Worm (Caenorhabditis elegans) whole organism, L2 larva: ENCODE data around the gene cyp-34A10.

Experiments used
- C34F6.9 ChIP-seq: fragments of 150-350 bp; optimal IDR thresholded peaks from 2 replicates; lab custom pipeline; 2014; ENCODE audit warnings: missing biosample characterization, missing genetic modification characterization
- F13H6.1 ChIP-seq: sonication (generic microtip); optimal IDR thresholded peaks from 2 replicates; lab custom pipeline; 2016; ENCODE audit warnings: missing genetic modification characterization, missing compliant biosample characterization
- R02D3.7 ChIP-seq: fragments of 150-350 bp; optimal IDR thresholded peaks from 2 replicates; lab custom pipeline; 2014; ENCODE audit warnings: missing biosample characterization, missing genetic modification characterization
- ZK546.5 ChIP-seq: sonication (generic microtip); optimal IDR thresholded peaks from 2 replicates; lab custom pipeline; 2017; ENCODE audit warnings: missing biosample characterization, missing genetic modification characterization
- aly-2 ChIP-seq: fragments of 150-350 bp; optimal IDR thresholded peaks from 2 replicates; lab custom pipeline; 2014; ENCODE audit warnings: missing biosample characterization, missing genetic modification characterization
- blmp-1 ChIP-seq: sonication (generic microtip); optimal IDR thresholded peaks from 2 replicates; lab custom pipeline; 2017; ENCODE audit warnings: missing genetic modification characterization, mild to moderate bottlenecking, missing compliant biosample characterization, antibody characterized with exemption, moderate library complexity; ENCODE audit not compliant: insufficient read depth
- ceh-16 ChIP-seq: fragments of 150-350 bp; optimal IDR thresholded peaks from 2 replicates; lab custom pipeline; 2014; ENCODE audit warnings: missing biosample characterization, missing genetic modification characterization
- ceh-82 ChIP-seq: fragments of 150-350 bp; optimal IDR thresholded peaks from 2 replicates; lab custom pipeline; 2014; ENCODE audit warnings: missing biosample characterization, missing genetic modification characterization
- crh-2 ChIP-seq: sonication (generic microtip); optimal IDR thresholded peaks from 2 replicates; lab custom pipeline; 2017; ENCODE audit warnings: missing biosample characterization, missing genetic modification characterization
- dmd-4 ChIP-seq: sonication (generic microtip); optimal IDR thresholded peaks from 2 replicates; lab custom pipeline; 2017; ENCODE audit warnings: missing biosample characterization, missing genetic modification characterization
- egl-27 ChIP-seq: sonication (generic microtip); optimal IDR thresholded peaks from 3 replicates; lab custom pipeline; 2017; ENCODE audit warnings: missing biosample characterization, missing genetic modification reagents, missing genetic modification characterization
- elt-1 ChIP-seq: fragments of 150-350 bp; optimal IDR thresholded peaks from 2 replicates; lab custom pipeline; 2014; ENCODE audit warnings: missing biosample characterization, missing genetic modification characterization
- fos-1 ChIP-seq: fragments of 150-350 bp; optimal IDR thresholded peaks from 2 replicates; lab custom pipeline; 2014; ENCODE audit warnings: missing biosample characterization, missing genetic modification characterization
- lin-11 ChIP-seq: fragments of 150-350 bp; sonication (generic microtip); optimal IDR thresholded peaks from 2 replicates; lab custom pipeline; 2014; ENCODE audit warnings: missing biosample characterization, missing genetic modification characterization, inconsistent platforms, mixed read lengths
- lsy-2 ChIP-seq, 2 experiments: fragments of 150-350 bp in 1 of 2; sonication (generic microtip) in 1 of 2; optimal IDR thresholded peaks; 2 replicates each; lab custom pipeline; 2014 to 2017; ENCODE audit warnings: missing biosample characterization in 2 of 2, missing genetic modification characterization in 2 of 2
- mab-5 ChIP-seq: fragments of 150-350 bp; optimal IDR thresholded peaks from 2 replicates; lab custom pipeline; 2014; ENCODE audit warnings: missing biosample characterization, missing genetic modification characterization
- nhr-10 ChIP-seq: sonication (generic microtip); optimal IDR thresholded peaks from 2 replicates; lab custom pipeline; 2017; ENCODE audit warnings: missing biosample characterization, missing genetic modification characterization
- nhr-11 ChIP-seq: fragments of 150-350 bp; optimal IDR thresholded peaks from 2 replicates; lab custom pipeline; 2014; ENCODE audit warnings: missing biosample characterization, missing genetic modification characterization
- nhr-12 ChIP-seq: fragments of 150-350 bp; optimal IDR thresholded peaks from 2 replicates; lab custom pipeline; 2014; ENCODE audit warnings: missing biosample characterization, missing genetic modification characterization
- nhr-21 ChIP-seq: fragments of 150-350 bp; optimal IDR thresholded peaks from 2 replicates; lab custom pipeline; 2014; ENCODE audit warnings: missing biosample characterization, missing genetic modification characterization
- nhr-237 ChIP-seq: fragments of 150-350 bp; optimal IDR thresholded peaks from 2 replicates; lab custom pipeline; 2014; ENCODE audit warnings: missing biosample characterization, missing genetic modification characterization
- nhr-25 ChIP-seq: fragments of 150-350 bp; sonication (generic microtip); optimal IDR thresholded peaks from 3 replicates; lab custom pipeline; 2014; ENCODE audit warnings: missing biosample characterization, missing genetic modification characterization
- peb-1 ChIP-seq: fragments of 150-350 bp; optimal IDR thresholded peaks from 2 replicates; lab custom pipeline; 2014; ENCODE audit warnings: missing biosample characterization, missing genetic modification characterization
- sma-3 ChIP-seq: sonication (generic microtip); optimal IDR thresholded peaks from 2 replicates; lab custom pipeline; 2016; ENCODE audit warnings: missing genetic modification reagents, missing genetic modification characterization, missing compliant biosample characterization
- sma-9 ChIP-seq, 2 experiments: fragments of 150-350 bp in 1 of 2; sonication (generic microtip) in 1 of 2; optimal IDR thresholded peaks; 2 replicates each; lab custom pipeline; 2014 to 2016; ENCODE audit warnings: missing genetic modification characterization in 2 of 2, mild to moderate bottlenecking in 1 of 2, missing biosample characterization in 1 of 2, missing compliant biosample characterization in 1 of 2, missing genetic modification reagents in 1 of 2, moderate library complexity in 1 of 2
- snpc-4 ChIP-seq: fragments of 150-350 bp; optimal IDR thresholded peaks from 2 replicates; lab custom pipeline; 2014; ENCODE audit warnings: missing biosample characterization, missing genetic modification characterization
- unc-39 ChIP-seq: fragments of 150-350 bp; optimal IDR thresholded peaks from 2 replicates; lab custom pipeline; 2014; ENCODE audit warnings: missing biosample characterization, missing genetic modification characterization
- ztf-11 ChIP-seq: sonication (generic microtip); optimal IDR thresholded peaks from 2 replicates; lab custom pipeline; 2017; ENCODE audit warnings: missing biosample characterization, missing genetic modification characterization
- ztf-4 ChIP-seq: fragments of 150-350 bp; optimal IDR thresholded peaks from 2 replicates; lab custom pipeline; 2014; ENCODE audit warnings: missing biosample characterization, missing genetic modification characterization

The cyp-34A10 gene

DNA sequence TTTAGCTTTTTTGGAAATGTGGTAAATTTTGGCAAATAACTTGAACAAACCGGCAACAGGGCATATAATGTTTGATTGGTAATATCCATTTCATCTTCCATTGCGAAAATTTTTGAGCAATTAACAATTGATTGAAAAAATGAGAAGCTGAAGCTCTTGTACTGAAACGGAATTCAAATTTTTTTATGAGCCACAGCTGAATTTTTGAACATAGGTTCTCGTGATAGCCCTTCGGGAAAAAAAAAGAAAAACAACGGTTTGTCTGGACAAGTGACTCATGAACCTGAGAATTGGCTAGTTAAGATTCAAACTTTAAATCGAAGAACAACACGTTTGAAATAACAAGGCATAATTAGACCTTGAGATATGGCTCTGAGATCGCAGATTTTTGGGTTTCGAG lies 23.0 kb upstream of the cyp-34A10 start, which contains the start of gene srx-62:
Gene srx-62, minus strand, starts transcription at position 101 of the 400 bp plus-strand sequence.
- TF ChIP-seq unc-39 (no peak), fos-1 (no peak)

DNA sequence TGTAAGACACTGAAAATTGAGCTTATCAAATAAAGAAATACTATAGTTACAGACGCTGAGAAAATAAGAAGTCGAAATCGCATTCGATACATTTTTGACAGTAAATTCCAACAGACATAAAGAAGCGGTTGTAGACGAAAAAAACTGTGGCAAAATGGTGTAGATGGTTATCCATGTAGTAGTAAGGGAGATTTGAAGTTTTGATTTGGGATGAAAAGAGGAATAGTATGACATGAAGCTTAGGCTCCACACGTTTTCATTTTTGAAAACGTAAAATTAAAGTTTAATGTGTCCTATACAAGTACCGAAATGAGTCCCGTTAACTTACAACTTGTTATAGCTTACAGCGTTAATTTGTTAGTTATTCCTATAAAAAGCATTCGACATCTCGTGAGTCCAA lies 21.3 kb upstream of the cyp-34A10 start, which contains the start of gene K09D9.9:
Gene K09D9.9, minus strand, starts transcription at position 101 of the 400 bp plus-strand sequence.
- TF ChIP-seq nhr-12 = no peak
- no peak for TF ChIP-seq nhr-21 (tag; lab: Kevin White, UChicago)
- TF ChIP-seq sma-9 (GFP tag; optimal IDR thresholded peaks at IDR 0.05; lab: Kevin White, UChicago) = no peak
- no peak for TF ChIP-seq sma-9 (tag; optimal IDR thresholded peaks at IDR 0.05; lab: Kevin White, UChicago)
- TF ChIP-seq nhr-10 (tag; lab: Kevin White, UChicago) = no peak
- TF ChIP-seq mab-5 (tag; lab: Kevin White, UChicago) = no peak
- no peak for TF ChIP-seq snpc-4 (tag; lab: Kevin White, UChicago)
- no peak for TF ChIP-seq ztf-4 (tag; lab: Kevin White, UChicago)
- TF ChIP-seq F13H6.1 (tag; lab: Kevin White, UChicago) = no peak
- TF ChIP-seq nhr-11 (tag; lab: Kevin White, UChicago) = no peak

DNA sequence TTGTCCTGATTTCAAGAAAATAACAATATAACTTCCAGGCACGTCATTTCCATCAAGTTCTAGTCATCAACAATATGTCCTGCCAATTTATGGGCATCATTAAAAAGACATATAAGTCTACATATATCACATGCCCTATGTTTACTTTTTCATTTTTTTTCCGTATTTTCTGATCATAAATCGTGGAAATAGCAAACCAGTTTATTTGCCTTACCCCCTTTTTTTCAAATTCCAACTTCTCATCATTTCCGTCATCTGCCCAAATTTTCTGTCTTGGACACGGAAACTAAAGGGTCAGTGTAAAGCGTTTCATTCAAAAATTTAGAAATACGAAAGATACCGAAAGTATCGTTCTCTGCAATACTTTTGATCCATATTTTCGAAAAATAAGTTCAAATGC lies 19.5 kb upstream of the cyp-34A10 start:
- TF ChIP-seq nhr-237 (tag; lab: Kevin White, UChicago) (no peak), ZK546.5 (tag; lab: Kevin White, UChicago) (no peak), ceh-82 (tag; lab: Kevin White, UChicago) (no peak), snpc-4 (tag; lab: Kevin White, UChicago) (no peak), F13H6.1 (tag; lab: Kevin White, UChicago) (no peak), sma-3 (no peak), R02D3.7 (no peak), ztf-11 (no peak), dmd-4 (tag; lab: Kevin White, UChicago) (no peak), ceh-16 (no peak)

DNA sequence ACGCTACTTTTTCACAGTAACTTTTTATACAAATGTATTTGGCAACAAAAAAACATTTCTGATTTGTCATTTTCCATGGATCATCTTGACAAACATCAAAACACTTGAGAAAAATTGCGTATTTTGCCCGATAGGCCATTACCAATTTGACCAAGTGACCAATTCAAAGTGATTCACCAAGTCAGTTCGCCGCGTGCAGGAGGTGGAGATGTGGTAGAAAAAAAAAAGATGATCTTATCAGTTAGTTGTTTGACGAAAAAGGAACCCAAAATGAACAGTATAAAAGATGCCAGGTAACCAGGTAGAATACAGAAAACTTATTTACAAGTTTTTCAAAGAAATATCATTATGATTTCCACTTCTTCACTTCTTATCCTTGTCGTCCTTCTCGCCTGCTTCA lies 16.3 kb upstream of the cyp-34A10 start, which contains the start of gene nlp-27:
Gene nlp-27, plus strand, starts transcription at position 309 of the 400 bp plus-strand sequence.
- TF ChIP-seq nhr-21 (tag; lab: Kevin White, UChicago) = peak; percentile 3
- peak; percentile 1 for TF ChIP-seq fos-1
- no peak for TF ChIP-seq C34F6.9 (tag; lab: Kevin White, UChicago)

DNA sequence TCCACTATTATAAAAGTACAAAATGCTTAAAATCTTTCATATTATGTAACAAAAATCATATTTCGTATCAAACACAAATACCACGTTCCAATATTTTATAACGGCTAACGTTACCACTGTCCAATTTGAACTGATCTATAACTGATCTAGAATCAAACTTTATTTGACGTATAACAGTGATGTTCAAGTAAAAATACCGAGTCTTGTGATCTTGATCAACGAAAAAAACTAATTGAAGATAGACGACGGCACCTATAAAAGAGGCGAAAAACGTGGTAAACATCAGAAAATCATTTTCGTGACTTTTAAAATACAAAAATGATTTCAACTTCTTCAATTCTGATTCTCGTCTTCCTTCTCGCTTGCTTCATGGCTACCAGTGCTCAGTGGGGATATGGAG lies 14.8 kb upstream of the cyp-34A10 start, which contains the start of gene nlp-28:
Gene nlp-28, plus strand, starts transcription at position 285 of the 400 bp plus-strand sequence.
- TF ChIP-seq sma-9 (GFP tag; optimal IDR thresholded peaks at IDR 0.05; lab: Kevin White, UChicago) = peak; percentile 5
- TF ChIP-seq sma-9 (tag; optimal IDR thresholded peaks at IDR 0.05; lab: Kevin White, UChicago) = no peak
- TF ChIP-seq elt-1 (tag; lab: Kevin White, UChicago) = no peak
- no peak for TF ChIP-seq ZK546.5 (tag; lab: Kevin White, UChicago)
- TF ChIP-seq, all 48 proteins: peak for 1

DNA sequence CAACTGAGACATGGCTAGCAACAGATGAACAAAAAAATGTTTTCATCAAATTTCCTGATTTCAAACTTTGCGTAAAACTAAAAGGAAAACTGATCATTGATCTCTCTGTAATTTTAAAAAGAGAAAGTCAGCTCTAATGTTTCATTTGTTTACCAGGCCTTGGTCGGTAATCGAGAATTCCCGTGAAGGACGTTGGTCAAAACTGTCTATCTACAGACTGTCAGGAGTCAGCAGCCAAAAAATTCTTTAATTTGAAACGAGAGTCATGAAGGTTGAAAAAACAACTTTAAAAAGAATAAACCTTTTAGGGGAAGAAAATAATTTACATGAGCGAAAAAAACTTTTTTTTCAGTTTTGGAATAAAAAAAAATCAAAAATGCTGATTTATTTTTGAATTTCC lies 12.3 kb upstream of the cyp-34A10 start:
- TF ChIP-seq mab-5 (tag; lab: Kevin White, UChicago) (no peak), nhr-12 (no peak), lsy-2 (tag; optimal IDR thresholded peaks at IDR 0.05; lab: Kevin White, UChicago) (no peak), blmp-1 (tag; lab: Kevin White, UChicago) (peak; percentile 54), sma-9 (GFP tag; optimal IDR thresholded peaks at IDR 0.05; lab: Kevin White, UChicago) (peak; percentile 72), sma-9 (tag; optimal IDR thresholded peaks at IDR 0.05; lab: Kevin White, UChicago) (no peak), egl-27 (tag; lab: Kevin White, UChicago) (no peak), nhr-25 (tag; lab: Kevin White, UChicago) (peak; percentile 42), aly-2 (tag; lab: Kevin White, UChicago) (no peak), peb-1 (tag; lab: Kevin White, UChicago) (no peak), ceh-16 (no peak)

DNA sequence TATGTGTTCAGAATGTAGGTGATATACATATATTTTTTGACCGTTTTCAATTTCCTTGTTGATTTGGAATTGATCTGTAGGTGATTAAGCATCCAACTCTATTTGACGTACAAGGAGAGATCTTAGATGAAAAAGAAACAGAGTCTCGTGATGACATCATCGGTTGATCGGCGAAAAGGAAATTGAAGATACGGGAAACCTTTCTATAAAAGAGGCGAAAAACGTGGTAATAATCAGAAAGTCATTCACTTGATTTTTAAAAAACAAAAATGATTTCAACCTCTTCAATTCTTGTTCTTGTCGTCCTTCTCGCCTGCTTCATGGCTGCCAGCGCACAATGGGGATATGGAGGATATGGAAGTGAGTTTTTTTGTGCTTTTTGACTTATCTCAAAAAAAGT lies 11.4 kb upstream of the cyp-34A10 start, which contains the start of gene nlp-29:
Gene nlp-29, plus strand, starts transcription at position 248 of the 400 bp plus-strand sequence.
- TF ChIP-seq ceh-82 (tag; lab: Kevin White, UChicago) = no peak
- TF ChIP-seq crh-2 (tag; lab: Kevin White, UChicago) = peak; percentile 49
- TF ChIP-seq nhr-21 (tag; lab: Kevin White, UChicago) = peak; percentile 59
- no peak for TF ChIP-seq ztf-4 (tag; lab: Kevin White, UChicago)
- TF ChIP-seq mab-5 (tag; lab: Kevin White, UChicago) = no peak
- peak; percentile 63 for TF ChIP-seq sma-9 (GFP tag; optimal IDR thresholded peaks at IDR 0.05; lab: Kevin White, UChicago)
- TF ChIP-seq sma-9 (tag; optimal IDR thresholded peaks at IDR 0.05; lab: Kevin White, UChicago) = no peak
- peak; percentile 79 for TF ChIP-seq sma-3
- no peak for TF ChIP-seq lin-11 (tag; lab: Kevin White, UChicago)
- no peak for TF ChIP-seq lsy-2 (tag; optimal IDR thresholded peaks at IDR 0.05; lab: Kevin White, UChicago)
- peak; percentile 77 for TF ChIP-seq nhr-25 (tag; lab: Kevin White, UChicago)
- TF ChIP-seq blmp-1 (tag; lab: Kevin White, UChicago) = peak; percentile 50
